Fruit fly (Drosophila melanogaster) whole organism, embryonic: ENCODE results near the gene Rab30.
A peak's percentile ranks its signal among the peaks of the same experiment; 100 is the strongest.

Experiments
- Atf-2 ChIP-seq: fragments of 200-800 bp; sonication (Bioruptor generic); optimal IDR thresholded peaks from 2 replicates; lab custom pipeline; 2016; ENCODE audit warnings: missing biosample characterization, missing genetic modification characterization
- B-H1 ChIP-seq: fragments of 200-800 bp; sonication (Bioruptor generic); IDR thresholded peaks from 3 replicates; pipeline ENCODE4 v1.3.6; 2022; ENCODE audit warnings: missing biosample characterization, missing genetic modification characterization
- B-H2 ChIP-seq: fragments of 200-800 bp; sonication (Bioruptor generic); optimal IDR thresholded peaks from 2 replicates; lab custom pipeline; 2018; ENCODE audit warnings: missing biosample characterization, mild to moderate bottlenecking, missing genetic modification characterization
- CG10147 ChIP-seq: fragments of 200-800 bp; sonication (Bioruptor generic); optimal IDR thresholded peaks from 2 replicates; lab custom pipeline; 2019; ENCODE audit warnings: missing biosample characterization, mild to moderate bottlenecking, missing genetic modification characterization, moderate library complexity
- CG11093 ChIP-seq: fragments of 200-800 bp; sonication (Bioruptor generic); IDR thresholded peaks from 3 replicates; pipeline ENCODE4 v1.3.6; 2022; ENCODE audit warnings: missing biosample characterization, missing genetic modification characterization
- CG11247 ChIP-seq: fragments of 200-800 bp; sonication (Bioruptor generic); IDR thresholded peaks from 2 replicates; pipeline ENCODE4 v1.3.6; 2022; ENCODE audit warnings: missing biosample characterization, missing genetic modification characterization
- CG12104 ChIP-seq: fragments of 200-800 bp; sonication (Bioruptor generic); optimal IDR thresholded peaks from 3 replicates; lab custom pipeline; 2016; ENCODE audit warnings: missing biosample characterization, missing genetic modification characterization
- CG12769 ChIP-seq: fragments of 200-800 bp; sonication (Bioruptor generic); optimal IDR thresholded peaks from 2 replicates; lab custom pipeline; 2019; ENCODE audit warnings: missing biosample characterization, mild to moderate bottlenecking, missing genetic modification characterization, moderate library complexity
- CG13296 ChIP-seq: fragments of 200-800 bp; sonication (Bioruptor generic); optimal IDR thresholded peaks from 3 replicates; lab custom pipeline; 2018; ENCODE audit warnings: missing biosample characterization, mild to moderate bottlenecking, missing genetic modification characterization
- CG13624 ChIP-seq: fragments of 200-800 bp; sonication (Bioruptor generic); optimal IDR thresholded peaks from 2 replicates; lab custom pipeline; 2016; ENCODE audit warnings: missing biosample characterization, missing genetic modification characterization
- CG14050 ChIP-seq: fragments of 200-800 bp; sonication (Bioruptor generic); IDR thresholded peaks from 3 replicates; pipeline ENCODE4 v1.3.6; 2022; ENCODE audit warnings: missing biosample characterization, missing genetic modification characterization
- CG17612 ChIP-seq: fragments of 200-800 bp; sonication (Bioruptor generic); IDR thresholded peaks from 2 replicates; pipeline ENCODE4 v1.3.6; 2022; ENCODE audit warnings: missing biosample characterization, missing genetic modification characterization
- CG17802 ChIP-seq: fragments of 200-800 bp; sonication (Bioruptor generic); optimal IDR thresholded peaks from 2 replicates; lab custom pipeline; 2018; ENCODE audit warnings: missing biosample characterization, mild to moderate bottlenecking, missing genetic modification characterization, moderate library complexity
- CG2129 ChIP-seq: fragments of 200-800 bp; sonication (Bioruptor generic); IDR thresholded peaks from 2 replicates; pipeline ENCODE4 v1.3.6; 2022; ENCODE audit warnings: missing biosample characterization, missing genetic modification characterization; ENCODE audit not compliant: partially characterized antibody
- CG30431 ChIP-seq: fragments of 200-800 bp; sonication (Bioruptor generic); optimal IDR thresholded peaks from 2 replicates; lab custom pipeline; 2017; ENCODE audit warnings: missing biosample characterization, missing genetic modification characterization
- CG4424 ChIP-seq: fragments of 200-800 bp; sonication (Bioruptor generic); optimal IDR thresholded peaks from 3 replicates; lab custom pipeline; 2016; ENCODE audit warnings: missing biosample characterization, missing genetic modification characterization
- CG6654 ChIP-seq: fragments of 200-800 bp; sonication (Bioruptor generic); optimal IDR thresholded peaks from 2 replicates; lab custom pipeline; 2017; ENCODE audit warnings: missing biosample characterization, mild to moderate bottlenecking, missing genetic modification characterization
- CG6854 ChIP-seq: fragments of 200-800 bp; sonication (Bioruptor generic); optimal IDR thresholded peaks from 3 replicates; lab custom pipeline; 2017; ENCODE audit warnings: missing biosample characterization, mild to moderate bottlenecking, missing genetic modification characterization
- CG7839 ChIP-seq: fragments of 200-800 bp; sonication (Bioruptor generic); optimal IDR thresholded peaks from 3 replicates; lab custom pipeline; 2018; ENCODE audit warnings: missing biosample characterization, mild to moderate bottlenecking, missing genetic modification characterization, moderate library complexity
- CG7987 ChIP-seq: fragments of 200-800 bp; sonication (Bioruptor generic); optimal IDR thresholded peaks from 2 replicates; lab custom pipeline; 2018; ENCODE audit warnings: missing biosample characterization, mild to moderate bottlenecking, missing genetic modification characterization, moderate library complexity
- CG9609 ChIP-seq: fragments of 200-800 bp; sonication (Bioruptor generic); optimal IDR thresholded peaks from 3 replicates; lab custom pipeline; 2016; ENCODE audit warnings: missing biosample characterization, missing genetic modification characterization
- D19A ChIP-seq: fragments of 200-800 bp; optimal IDR thresholded peaks from 3 replicates; lab custom pipeline; 2019; ENCODE audit warnings: missing biosample characterization, mild to moderate bottlenecking, missing genetic modification characterization, moderate library complexity
- Elba2 ChIP-seq: fragments of 200-800 bp; sonication (Bioruptor generic); optimal IDR thresholded peaks from 3 replicates; lab custom pipeline; 2016; ENCODE audit warnings: missing biosample characterization, missing genetic modification characterization
- HmgZ ChIP-seq: fragments of 200-800 bp; sonication (Bioruptor generic); optimal IDR thresholded peaks from 2 replicates; lab custom pipeline; 2018; ENCODE audit warnings: missing biosample characterization, mild to moderate bottlenecking, missing genetic modification characterization
- MESR4 ChIP-seq: fragments of 200-800 bp; sonication (Bioruptor generic); optimal IDR thresholded peaks from 2 replicates; lab custom pipeline; 2018; ENCODE audit warnings: missing biosample characterization, mild to moderate bottlenecking, missing genetic modification characterization, moderate library complexity
- Mrtf ChIP-seq: fragments of 200-800 bp; sonication (Bioruptor generic); IDR thresholded peaks from 3 replicates; pipeline ENCODE4 v1.3.6; 2022; ENCODE audit warnings: missing biosample characterization, missing genetic modification characterization
- ab ChIP-seq: fragments of 200-800 bp; sonication (Bioruptor generic); optimal IDR thresholded peaks from 2 replicates; lab custom pipeline; 2016; ENCODE audit warnings: missing biosample characterization, missing genetic modification characterization
- al ChIP-seq: fragments of 200-800 bp; sonication (Bioruptor generic); IDR thresholded peaks from 2 replicates; pipeline ENCODE4 v1.3.6; 2022; ENCODE audit warnings: missing biosample characterization, missing genetic modification characterization
- br ChIP-seq: fragments of >200 bp; optimal IDR thresholded peaks from 2 replicates; lab custom pipeline; 2017
- chif ChIP-seq, 2 experiments: fragments of 200-800 bp; sonication (Bioruptor generic); optimal IDR thresholded peaks; 3 replicates each; lab custom pipeline; 2016; ENCODE audit warnings: missing biosample characterization in 2 of 2, missing genetic modification characterization in 2 of 2
- croc ChIP-seq: fragments of 200-800 bp; sonication (Bioruptor generic); conservative IDR thresholded peaks from 3 replicates; pipeline ENCODE4 v1.3.6; 2022; ENCODE audit warnings: missing biosample characterization, missing genetic modification characterization
- dan ChIP-seq: fragments of 200-800 bp; sonication (Bioruptor generic); IDR thresholded peaks from 2 replicates; pipeline ENCODE4 v1.3.6; 2022; ENCODE audit warnings: missing biosample characterization, missing genetic modification characterization
- dysf ChIP-seq: fragments of 200-800 bp; sonication (Bioruptor generic); IDR thresholded peaks from 3 replicates; pipeline ENCODE4 v1.3.6; 2022; ENCODE audit warnings: missing biosample characterization, missing genetic modification characterization
- exex ChIP-seq: fragments of 200-800 bp; sonication (Bioruptor generic); optimal IDR thresholded peaks from 4 replicates; lab custom pipeline; 2018; ENCODE audit warnings: missing biosample characterization, mild to moderate bottlenecking, missing genetic modification characterization, moderate library complexity
- grau ChIP-seq: fragments of 200-800 bp; optimal IDR thresholded peaks from 3 replicates; lab custom pipeline; 2019; ENCODE audit warnings: missing biosample characterization, mild to moderate bottlenecking, missing genetic modification characterization, moderate library complexity
- hkb ChIP-seq, 2 experiments: fragments of 200-800 bp in 1 of 2; fragments of >200 bp in 1 of 2; sonication (Bioruptor generic) in 1 of 2; IDR thresholded peaks in 1 of 2; optimal IDR thresholded peaks in 1 of 2; 2 replicates each; pipeline versions ENCODE4 v1.3.6 to Lab custom; 2017 to 2022; ENCODE audit warnings: missing biosample characterization in 1 of 2, missing genetic modification characterization in 1 of 2
- lov ChIP-seq, 2 experiments: fragments of 200-800 bp in 1 of 2; fragments of >200 bp in 1 of 2; sonication (Bioruptor generic) in 1 of 2; IDR thresholded peaks in 1 of 2; optimal IDR thresholded peaks in 1 of 2; 2 replicates in 1 of 2; 3 replicates in 1 of 2; pipeline versions ENCODE4 v1.3.6 to Lab custom; 2017 to 2022; ENCODE audit warnings: missing biosample characterization in 1 of 2, missing genetic modification characterization in 1 of 2
- org-1 ChIP-seq: fragments of 200-800 bp; sonication (Bioruptor generic); optimal IDR thresholded peaks from 2 replicates; lab custom pipeline; 2017; ENCODE audit warnings: missing biosample characterization, missing genetic modification characterization
- phol ChIP-seq: fragments of 200-800 bp; sonication (Bioruptor generic); optimal IDR thresholded peaks from 3 replicates; lab custom pipeline; 2018; ENCODE audit warnings: missing biosample characterization, mild to moderate bottlenecking, missing genetic modification characterization, moderate library complexity
- pnt ChIP-seq: fragments of 200-800 bp; sonication (Bioruptor generic); optimal IDR thresholded peaks from 3 replicates; lab custom pipeline; 2016; ENCODE audit warnings: missing biosample characterization, missing genetic modification characterization
- sens ChIP-seq: fragments of 200-800 bp; sonication (Bioruptor generic); peaks from one replicate; lab custom pipeline; 2016; ENCODE audit warnings: missing biosample characterization, missing genetic modification characterization
- sens-2 ChIP-seq: fragments of 200-800 bp; sonication (Bioruptor generic); IDR thresholded peaks from 2 replicates; pipeline ENCODE4 v1.3.6; 2022; ENCODE audit warnings: missing biosample characterization, missing genetic modification characterization
- shn ChIP-seq: fragments of 200-800 bp; sonication (Bioruptor generic); optimal IDR thresholded peaks from 3 replicates; lab custom pipeline; 2016; ENCODE audit warnings: missing biosample characterization, missing genetic modification characterization
- sima ChIP-seq: fragments of 200-800 bp; sonication (Bioruptor generic); optimal IDR thresholded peaks from 2 replicates; lab custom pipeline; 2016; ENCODE audit warnings: missing biosample characterization, missing genetic modification characterization
- stc ChIP-seq: fragments of 200-800 bp; sonication (Bioruptor generic); IDR thresholded peaks from 2 replicates; pipeline ENCODE4 v1.3.6; 2022; ENCODE audit warnings: missing biosample characterization, missing genetic modification characterization
- ttk ChIP-seq: fragments of 200-800 bp; sonication (Bioruptor generic); IDR thresholded peaks from 2 replicates; pipeline ENCODE4 v2.1.2; 2022; ENCODE audit warnings: missing biosample characterization, missing genetic modification characterization
- twi ChIP-seq: fragments of 200-800 bp; optimal IDR thresholded peaks from 2 replicates; lab custom pipeline; 2019; ENCODE audit warnings: missing biosample characterization, mild to moderate bottlenecking, missing genetic modification characterization, moderate library complexity
- zen2 ChIP-seq: fragments of 200-800 bp; sonication (Bioruptor generic); IDR thresholded peaks from 3 replicates; pipeline ENCODE4 v1.3.6; 2022; ENCODE audit warnings: missing biosample characterization, missing genetic modification characterization; ENCODE audit not compliant: partially characterized antibody
- zfh1 ChIP-seq: fragments of 200-800 bp; sonication (Bioruptor generic); IDR thresholded peaks from 3 replicates; pipeline ENCODE4 v1.3.6; 2022; ENCODE audit warnings: missing biosample characterization, missing genetic modification characterization

Gene Rab30

dm6 chr2L:7023614-7024259 is 8.7 kb downstream of the Rab30 start, which contains the start of gene Gart (continued):
- no peak for TF ChIP-seq sima
- TF ChIP-seq CG11093 (GFP tag; lab: Robert Waterston, UW) = no peak
- no peak for TF ChIP-seq CG17802
- TF ChIP-seq B-H1 = no peak; the same call in 2 of the 3 replicates
- peak; percentile 53 for TF ChIP-seq shn (GFP tag; lab: Kevin White, UChicago)
- peak; percentile 52; the same call in 1 of the 3 replicates for TF ChIP-seq CG14050 (GFP tag; lab: Robert Waterston, UW)
- no peak for TF ChIP-seq zen2 (GFP tag; lab: Robert Waterston, UW)
- TF ChIP-seq CG4424 (GFP tag; lab: Kevin White, UChicago) = no peak
- TF ChIP-seq CG17612 (GFP tag; lab: Robert Waterston, UW) = no peak
- no peak for TF ChIP-seq croc
- peak; percentile 93 for TF ChIP-seq D19A
- TF ChIP-seq lov (optimal IDR thresholded peaks at IDR 0.05; lab: Kevin White, UChicago) = no peak
- TF ChIP-seq lov (GFP tag; IDR thresholded peaks at IDR 0.05; lab: Robert Waterston, UW) = no peak
- peak; percentile 20 for TF ChIP-seq ab (GFP tag; lab: Kevin White, UChicago)
- peak; percentile 47; the same call in 1 of the 2 replicates for TF ChIP-seq al (GFP tag; lab: Robert Waterston, UW)
- no peak for TF ChIP-seq stc (GFP tag; lab: Robert Waterston, UW)
- peak; percentile 7 for TF ChIP-seq Atf-2 (GFP tag; lab: Kevin White, UChicago)
- peak; percentile 30 for TF ChIP-seq twi
- TF ChIP-seq br (lab: Kevin White, UChicago) = no peak
- TF ChIP-seq Mrtf (GFP tag; lab: Robert Waterston, UW) = peak; percentile 46; the same call in 1 of the 3 replicates
- peak; percentile 55 for TF ChIP-seq pnt (GFP tag; lab: Kevin White, UChicago)
- no peak for TF ChIP-seq Elba2 (GFP tag; lab: Kevin White, UChicago)
- peak; percentile 1 for TF ChIP-seq phol (tag; lab: Kevin White, UChicago)
- peak; percentile 72 for TF ChIP-seq CG13624
- 0 out of 2 replicates have a peak, but pooled peaks have one; percentile 52 for TF ChIP-seq CG11247 (GFP tag; lab: Robert Waterston, UW)
- TF ChIP-seq CG10147 (GFP tag; lab: Kevin White, UChicago) = peak; percentile 8
- no peak for TF ChIP-seq CG13296 (GFP tag; lab: Kevin White, UChicago)
- peak; percentile 76 for TF ChIP-seq org-1 (GFP tag; lab: Kevin White, UChicago)
- TF ChIP-seq sens (GFP tag; lab: Kevin White, UChicago) = peak; percentile 92
- TF ChIP-seq hkb (optimal IDR thresholded peaks at IDR 0.05; lab: Kevin White, UChicago) = no peak
- TF ChIP-seq hkb (GFP tag; IDR thresholded peaks at IDR 0.05; lab: Robert Waterston, UW) = peak; percentile 60; the same call in 1 of the 2 replicates
- peak; percentile 13 for TF ChIP-seq CG30431 (GFP tag; lab: Kevin White, UChicago)
- TF ChIP-seq CG12769 (tag; lab: Kevin White, UChicago) = peak; percentile 86
- TF ChIP-seq CG6854 (GFP tag; lab: Kevin White, UChicago) = no peak
- TF ChIP-seq HmgZ (tag; lab: Kevin White, UChicago) = peak; percentile 81
- no peak for TF ChIP-seq CG2129 (GFP tag; lab: Robert Waterston, UW)
- TF ChIP-seq B-H2 (GFP tag; lab: Kevin White, UChicago) = peak; percentile 44
- peak; percentile 75; the same call in 2 of the 3 replicates for TF ChIP-seq dysf (GFP tag; lab: Robert Waterston, UW)
- TF ChIP-seq dan (GFP tag; lab: Robert Waterston, UW) = no peak
- peak; percentile 69 for TF ChIP-seq CG9609 (GFP tag; lab: Kevin White, UChicago)
- peak; percentile 9 for TF ChIP-seq MESR4
- TF ChIP-seq grau (tag; lab: Kevin White, UChicago) = peak; percentile 72
- no peak for TF ChIP-seq sens-2 (GFP tag; lab: Robert Waterston, UW)
- TF ChIP-seq exex = peak; percentile 32
- peak; percentile 26 for TF ChIP-seq CG12104 (GFP tag; lab: Kevin White, UChicago)
- TF ChIP-seq CG7987 (GFP tag; lab: Kevin White, UChicago) = no peak
- peak; percentile 68; the same call in 2 of the 3 replicates for TF ChIP-seq zfh1
- TF ChIP-seq CG7839 (tag; lab: Kevin White, UChicago) = peak; percentile 78
- TF ChIP-seq ttk (GFP tag; lab: Robert Waterston, UW) = peak; percentile 58; the same call in 1 of the 2 replicates
- TF ChIP-seq chif (GFP tag; optimal IDR thresholded peaks at IDR 0.05; lab: Kevin White, UChicago) = peak; percentile 53 to 56
- TF ChIP-seq CG6654 = no peak
